Fruit fly (Drosophila melanogaster): ENCODE results near the gene CG6574.

dm6 chr3R:10888300-10888632, 25.5 kb upstream of the CG6574 start:
- no peak for TF ChIP-seq usp (GFP tag; optimal IDR thresholded peaks at IDR 0.05)
- TF ChIP-seq psq (optimal IDR thresholded peaks at IDR 0.05) = no peak
- no peak for TF ChIP-seq pan (optimal IDR thresholded peaks at IDR 0.05)
- no peak for TF ChIP-seq Dll (optimal IDR thresholded peaks at IDR 0.05)
- TF ChIP-seq CG8478 (optimal IDR thresholded peaks at IDR 0.05) = no peak
